Worm (Caenorhabditis elegans): ENCODE data around the gene ech-2.

Gene ech-2

DNA sequence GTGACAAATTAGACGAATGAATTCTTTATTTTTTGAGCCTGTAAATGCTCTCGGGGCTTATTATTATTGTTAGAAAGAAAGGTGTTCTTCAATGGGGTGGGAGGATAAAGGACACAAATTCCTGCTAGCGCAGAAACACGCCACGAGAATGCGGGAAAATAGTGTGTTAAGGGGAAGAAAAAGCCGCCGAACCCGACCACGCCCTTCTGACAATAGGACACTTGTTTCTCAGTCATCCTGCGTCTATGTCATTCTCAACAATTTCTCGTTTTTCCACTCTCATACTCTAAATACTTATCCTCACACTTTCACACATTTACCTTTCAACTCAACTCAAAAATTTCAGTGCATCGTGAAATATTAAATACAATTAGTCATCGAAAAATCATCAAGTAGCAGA, 42.2 kb downstream of the ech-2 start, which contains the start of gene M117.1:
Gene M117.1 (plus strand): TSS at position 347 of the 400 bp plus-strand sequence.
- TF ChIP-seq mdl-1 (tag; optimal IDR thresholded peaks at IDR 0.05) (peak in 1 of 2 experiments; percentile 49), hif-1 (tag; optimal IDR thresholded peaks at IDR 0.05) (peak in 1 of 2 experiments; percentile 7), egl-27 (tag; optimal IDR thresholded peaks at IDR 0.05) (no peak), nhr-48 (tag; optimal IDR thresholded peaks at IDR 0.05) (no peak), lin-39 (tag; optimal IDR thresholded peaks at IDR 0.05) (no peak), jun-1 (tag; optimal IDR thresholded peaks at IDR 0.05) (no peak), nhr-76 (tag; optimal IDR thresholded peaks at IDR 0.05) (no peak), lsy-2 (tag; optimal IDR thresholded peaks at IDR 0.05) (no peak), aha-1 (tag) (peak; percentile 82), nhr-25 (tag; optimal IDR thresholded peaks at IDR 0.05; ENCODE audit: borderline replicate concordance, insufficient read depth) (no peak), unc-39 (tag; optimal IDR thresholded peaks at IDR 0.05) (no peak), daf-8 (GFP tag; IDR thresholded peaks at IDR 0.05) (no peak), ZK337.2 (GFP tag; IDR thresholded peaks at IDR 0.05) (no peak), nhr-41 (GFP tag; IDR thresholded peaks at IDR 0.05) (no peak), nhr-77 (tag; optimal IDR thresholded peaks at IDR 0.05) (no peak), mdt-29 (GFP tag; IDR thresholded peaks at IDR 0.05) (no peak), duxl-1 (tag; optimal IDR thresholded peaks at IDR 0.05; ENCODE audit: poor library complexity) (no peak), zag-1 (tag; optimal IDR thresholded peaks at IDR 0.05) (no peak), tag-97 (GFP tag; IDR thresholded peaks at IDR 0.05) (no peak), hlh-30 (tag; optimal IDR thresholded peaks at IDR 0.05; ENCODE audit: insufficient read depth) (peak; percentile 3), nhr-28 (tag; optimal IDR thresholded peaks at IDR 0.05) (peak; percentile 25), ceh-32 (tag; optimal IDR thresholded peaks at IDR 0.05; ENCODE audit: poor library complexity) (no peak), nhr-6 (tag; optimal IDR thresholded peaks at IDR 0.05) (no peak), lin-13 (GFP tag; optimal IDR thresholded peaks at IDR 0.05) (no peak), nhr-102 (tag; optimal IDR thresholded peaks at IDR 0.05) (no peak), nhr-11 (tag; optimal IDR thresholded peaks at IDR 0.05) (no peak)

DNA sequence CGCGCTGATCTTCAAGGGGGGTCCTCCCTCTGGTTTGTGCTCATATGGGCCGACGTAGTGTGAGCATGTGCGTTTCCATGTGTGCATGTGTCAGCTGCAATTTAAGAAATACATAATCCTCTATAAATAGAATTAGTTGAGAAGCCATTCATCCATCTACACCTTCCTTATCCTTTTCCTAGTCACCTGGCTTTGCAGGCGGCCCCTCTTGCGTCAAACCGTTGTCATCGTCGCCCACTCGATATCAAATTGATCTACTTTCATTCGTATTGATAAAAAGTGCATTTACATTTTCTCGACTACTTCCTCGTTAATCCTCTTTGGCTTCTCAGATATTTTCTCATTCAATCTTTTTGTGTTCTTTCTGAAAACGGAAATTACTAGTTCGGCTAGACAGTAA, 44.1 kb downstream of the ech-2 start:
- no peak for TF ChIP-seq D1046.2 (GFP tag; IDR thresholded peaks at IDR 0.05)
- TF ChIP-seq mes-2 (tag; optimal IDR thresholded peaks at IDR 0.05; ENCODE audit: poor library complexity, severe bottlenecking): no peak
- peak; percentile 44 for TF ChIP-seq nhr-28 (tag; optimal IDR thresholded peaks at IDR 0.05)
- TF ChIP-seq mxl-3 (GFP tag; optimal IDR thresholded peaks at IDR 0.05): peak; percentile 37
- TF ChIP-seq aha-1 (tag): peak; percentile 42
- TF ChIP-seq mdl-1 (tag; optimal IDR thresholded peaks at IDR 0.05): no peak
- no peak for TF ChIP-seq daf-8 (GFP tag; IDR thresholded peaks at IDR 0.05)
- no peak for TF ChIP-seq hif-1 (tag; optimal IDR thresholded peaks at IDR 0.05)
- no peak for TF ChIP-seq zip-2 (tag; optimal IDR thresholded peaks at IDR 0.05)

- peak; percentile 90 for TF ChIP-seq fkh-10 (GFP tag; optimal IDR thresholded peaks at IDR 0.05)
- peak in 1 of 2 experiments; percentile 10 for TF ChIP-seq daf-16 (GFP tag; optimal IDR thresholded peaks at IDR 0.05)
- TF ChIP-seq daf-16 (tag; optimal IDR thresholded peaks at IDR 0.05): peak; percentile 35
- TF ChIP-seq egl-43 (GFP tag; IDR thresholded peaks at IDR 0.05): peak; percentile 75; the same call in 1 of the 2 replicates
- TF ChIP-seq nhr-11 (tag; optimal IDR thresholded peaks at IDR 0.05): peak; percentile 83
- no peak for TF ChIP-seq D1046.2 (GFP tag; IDR thresholded peaks at IDR 0.05)
- TF ChIP-seq mdl-1 (tag; optimal IDR thresholded peaks at IDR 0.05): peak; percentile 57 to 82
- peak; percentile 68 for TF ChIP-seq dmd-6 (GFP tag; IDR thresholded peaks at IDR 0.05)
- no peak for TF ChIP-seq nhr-42 (GFP tag; IDR thresholded peaks at IDR 0.05)
- TF ChIP-seq pha-4 (GFP tag; IDR thresholded peaks at IDR 0.05): no peak
- peak; percentile 28 for TF ChIP-seq pha-4 (tag; optimal IDR thresholded peaks at IDR 0.05)
- peak; percentile 58 for TF ChIP-seq nhr-77 (tag; optimal IDR thresholded peaks at IDR 0.05)
- peak; percentile 89 for TF ChIP-seq dve-1 (tag; optimal IDR thresholded peaks at IDR 0.05; ENCODE audit: insufficient read depth)
- peak; percentile 45 for TF ChIP-seq cey-2 (tag; optimal IDR thresholded peaks at IDR 0.05; ENCODE audit: borderline replicate concordance, insufficient read depth)
- no peak for TF ChIP-seq vab-7 (GFP tag; IDR thresholded peaks at IDR 0.05)
- TF ChIP-seq F44E2.7 (GFP tag; IDR thresholded peaks at IDR 0.05): no peak
- TF ChIP-seq dmd-9 (GFP tag; IDR thresholded peaks at IDR 0.05): no peak
- TF ChIP-seq zfp-3 (GFP tag; conservative IDR thresholded peaks at IDR 0.05): no peak
- peak in 1 of 2 experiments; percentile 65 for TF ChIP-seq hif-1 (tag; optimal IDR thresholded peaks at IDR 0.05)
- TF ChIP-seq php-3 (GFP tag; IDR thresholded peaks at IDR 0.05): no peak
- TF ChIP-seq set-16 (GFP tag; IDR thresholded peaks at IDR 0.05): peak; percentile 52; the same call in 1 of the 2 replicates
- TF ChIP-seq aha-1 (tag): peak; percentile 99
- peak; percentile 69 for TF ChIP-seq F37D6.2 (tag; optimal IDR thresholded peaks at IDR 0.05)
- TF ChIP-seq hlh-11 (tag; optimal IDR thresholded peaks at IDR 0.05): peak; percentile 85
Observed at ce11 chrIV:11809708-11810114, 46.4 kb downstream of the ech-2 start.
